Fruit fly (Drosophila melanogaster): Measurements from ENCODE around the gene Hpr1.
A peak's percentile ranks its signal among the peaks of the same experiment; 100 is the strongest.

Hpr1 gene

dm6 chr3R:5831339-5831738 is 10.1 kb upstream of the Hpr1 start, which contains the start of gene CG1208:
CG1208 (plus strand) TSS chr3R:5831639.
- TF ChIP-seq CG17801 (GFP tag; optimal IDR thresholded peaks at IDR 0.05; ENCODE audit: partially characterized antibody), result no peak

- no peak for TF ChIP-seq CG17801 (GFP tag; optimal IDR thresholded peaks at IDR 0.05; ENCODE audit: partially characterized antibody)
These were observed 8.5 kb upstream of the Hpr1 start, which contains the start of gene glob3 for dm6 chr3R:5829762-5830161. glob3 (plus strand) TSS chr3R:5830062.

- TF ChIP-seq CG17801 (GFP tag; optimal IDR thresholded peaks at IDR 0.05; ENCODE audit: partially characterized antibody), result peak; percentile 71
These were observed 3.2 kb upstream of the Hpr1 start, which contains the start of the genes Sec20 and dgrn for dm6 chr3R:5824456-5824855. Sec20 (minus strand) TSS chr3R:5824532. dgrn (plus strand) TSS chr3R:5824615.

- no peak for TF ChIP-seq CG17801 (GFP tag; optimal IDR thresholded peaks at IDR 0.05; ENCODE audit: partially characterized antibody)
These were observed 510 bp upstream of the Hpr1 start, which contains the start of gene CG46303 for dm6 chr3R:5821750-5822149. CG46303 (plus strand) TSS chr3R:5821972.

DNA sequence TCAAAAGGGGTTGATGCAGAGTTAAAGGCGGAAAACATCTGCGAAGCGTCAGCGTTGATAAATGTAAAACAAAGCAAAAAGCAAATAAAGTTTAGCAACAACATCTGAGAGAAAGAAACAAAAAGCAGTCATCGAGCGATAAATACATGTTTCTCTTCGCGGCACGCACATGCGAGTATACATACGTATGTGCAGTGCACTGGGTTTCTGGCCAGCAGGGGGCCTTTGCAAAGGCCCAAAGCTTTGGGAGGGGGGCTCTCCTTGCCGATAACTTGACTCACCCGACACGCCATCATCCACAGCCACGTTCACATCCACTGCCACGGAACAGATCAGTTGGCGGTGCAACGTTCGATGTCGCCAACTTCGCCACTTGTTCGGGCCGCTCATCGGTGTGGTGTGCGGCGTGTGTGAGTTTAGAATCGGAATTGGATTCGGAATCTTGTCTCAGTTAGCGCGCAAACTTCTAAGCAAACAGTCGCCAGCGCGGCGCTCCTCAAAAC is 8.0 kb downstream of the Hpr1 start, which contains the start of gene CG42675:
TSS of gene CG42675 (plus strand) at position 453 of the 503 bp plus-strand sequence.
- TF ChIP-seq CG17801 (GFP tag; optimal IDR thresholded peaks at IDR 0.05; ENCODE audit: partially characterized antibody), result no peak

- no peak for TF ChIP-seq CG17801 (GFP tag; optimal IDR thresholded peaks at IDR 0.05; ENCODE audit: partially characterized antibody)
These were observed 19.4 kb downstream of the Hpr1 start, which contains the start of gene CG11000 for dm6 chr3R:5801703-5802436. CG11000 (plus strand) TSS chr3R:5802328.

- no peak for TF ChIP-seq CG17801 (GFP tag; optimal IDR thresholded peaks at IDR 0.05; ENCODE audit: partially characterized antibody)
These were observed 23.5 kb downstream of the Hpr1 start for dm6 chr3R:5797709-5798108.

dm6 chr3R:5794267-5795089 is 26.8 kb downstream of the Hpr1 start, which contains the start of the genes PSMG1 and CG10979:
PSMG1 (minus strand) TSS chr3R:5794317.
CG10979 (plus strand) TSS chr3R:5794705.
- TF ChIP-seq CG17801 (GFP tag; optimal IDR thresholded peaks at IDR 0.05; ENCODE audit: partially characterized antibody), result no peak

dm6 chr3R:5791497-5791896 is 29.7 kb downstream of the Hpr1 start, which contains the start of gene Hpf1:
Hpf1 (plus strand) TSS chr3R:5791879.
- TF ChIP-seq CG17801 (GFP tag; optimal IDR thresholded peaks at IDR 0.05; ENCODE audit: partially characterized antibody), result peak; percentile 99

DNA sequence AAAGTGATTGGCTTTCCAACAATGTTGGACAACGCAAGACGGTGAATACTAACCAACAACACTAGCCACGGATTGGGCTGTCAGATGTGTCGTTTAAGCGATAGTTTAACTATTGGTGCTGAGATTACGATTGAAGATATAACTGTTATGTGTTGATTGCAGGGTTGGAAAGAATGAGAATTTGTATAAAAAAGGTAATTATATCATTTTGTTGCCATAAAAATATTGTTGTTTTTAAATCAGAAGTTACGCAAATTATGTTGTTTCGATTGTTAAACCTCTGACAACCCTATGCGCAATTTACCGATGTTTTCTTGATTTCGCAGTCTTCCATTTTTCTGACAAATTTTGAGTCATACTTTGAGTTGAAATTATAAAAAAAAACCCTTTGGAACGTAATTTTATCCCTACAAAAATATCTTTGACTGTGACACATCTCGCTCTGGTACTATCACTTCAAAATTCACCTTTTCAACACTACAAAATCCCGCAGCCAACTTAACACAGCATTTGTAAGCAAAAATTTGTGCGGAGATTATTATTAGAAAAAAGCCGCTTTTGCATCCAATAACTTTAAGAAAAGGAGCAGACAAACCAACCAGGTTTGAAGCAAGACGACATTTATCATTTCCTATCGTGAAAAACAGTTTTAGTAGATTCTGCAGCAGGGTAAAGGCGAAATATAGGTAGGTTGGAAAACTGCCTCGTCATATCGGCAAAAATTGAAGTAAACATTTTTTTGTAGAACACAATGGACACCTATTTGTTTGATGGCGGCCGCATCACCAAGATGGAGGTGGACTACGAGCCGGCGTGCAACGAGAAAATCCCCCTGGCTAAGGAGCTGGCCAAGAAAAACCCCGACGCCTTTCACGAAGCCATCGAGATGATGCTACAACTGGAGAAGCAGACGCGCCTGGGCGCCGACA is 32.0 kb downstream of the Hpr1 start, which contains the start of the genes Hat1 and Rpn5:
TSS of gene Hat1 (minus strand) at position 360 of the 929 bp plus-strand sequence.
TSS of gene Rpn5 (plus strand) at position 469 of the 929 bp plus-strand sequence.
- TF ChIP-seq CG17801 (GFP tag; optimal IDR thresholded peaks at IDR 0.05; ENCODE audit: partially characterized antibody), result peak; percentile 78

DNA sequence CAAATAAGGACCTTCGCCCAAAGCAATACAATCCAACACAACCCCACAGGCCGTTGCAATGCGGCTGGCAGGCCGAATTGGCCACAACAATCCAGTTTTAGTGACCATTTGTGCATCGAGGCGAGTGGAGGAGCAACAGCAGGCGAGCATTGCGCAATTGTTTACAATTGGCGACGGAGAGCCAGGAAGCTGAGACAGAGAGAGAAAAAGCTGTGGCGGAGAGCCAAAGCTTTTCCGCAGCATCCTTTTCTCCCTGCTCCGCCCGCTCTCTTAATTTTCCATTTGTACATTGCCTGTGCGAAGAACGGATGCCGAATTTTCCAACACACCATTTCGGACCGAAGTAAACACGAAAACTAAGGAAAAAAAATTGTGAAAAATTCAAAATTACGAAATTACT is 39.8 kb downstream of the Hpr1 start, which contains the start of gene kat-60L1:
TSS of gene kat-60L1 (plus strand) at position 301 of the 400 bp plus-strand sequence.
- no peak for TF ChIP-seq CG17801 (GFP tag; optimal IDR thresholded peaks at IDR 0.05; ENCODE audit: partially characterized antibody)

DNA sequence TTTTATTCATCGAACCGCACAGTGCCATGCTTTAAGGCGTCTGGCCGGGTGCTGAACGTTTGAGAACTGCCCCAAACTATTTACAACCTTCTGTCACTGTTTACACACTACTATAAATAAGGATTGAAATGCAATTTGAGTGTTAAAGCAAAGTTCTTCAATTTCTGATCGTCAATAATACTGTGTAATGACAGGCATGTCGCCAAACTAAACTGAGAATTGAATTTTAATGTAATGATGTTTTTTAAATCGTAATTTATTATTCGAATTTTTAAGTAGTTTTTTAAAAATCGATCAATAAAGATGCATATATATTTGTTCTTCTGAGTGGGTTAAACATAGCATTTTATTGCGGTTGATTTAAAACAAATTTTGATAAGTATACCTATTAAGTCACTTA is 40.3 kb downstream of the Hpr1 start, which contains the start of gene CG2082:
TSS of gene CG2082 (minus strand) at position 101 of the 400 bp plus-strand sequence.
- no peak for TF ChIP-seq CG17801 (GFP tag; optimal IDR thresholded peaks at IDR 0.05; ENCODE audit: partially characterized antibody)

DNA sequence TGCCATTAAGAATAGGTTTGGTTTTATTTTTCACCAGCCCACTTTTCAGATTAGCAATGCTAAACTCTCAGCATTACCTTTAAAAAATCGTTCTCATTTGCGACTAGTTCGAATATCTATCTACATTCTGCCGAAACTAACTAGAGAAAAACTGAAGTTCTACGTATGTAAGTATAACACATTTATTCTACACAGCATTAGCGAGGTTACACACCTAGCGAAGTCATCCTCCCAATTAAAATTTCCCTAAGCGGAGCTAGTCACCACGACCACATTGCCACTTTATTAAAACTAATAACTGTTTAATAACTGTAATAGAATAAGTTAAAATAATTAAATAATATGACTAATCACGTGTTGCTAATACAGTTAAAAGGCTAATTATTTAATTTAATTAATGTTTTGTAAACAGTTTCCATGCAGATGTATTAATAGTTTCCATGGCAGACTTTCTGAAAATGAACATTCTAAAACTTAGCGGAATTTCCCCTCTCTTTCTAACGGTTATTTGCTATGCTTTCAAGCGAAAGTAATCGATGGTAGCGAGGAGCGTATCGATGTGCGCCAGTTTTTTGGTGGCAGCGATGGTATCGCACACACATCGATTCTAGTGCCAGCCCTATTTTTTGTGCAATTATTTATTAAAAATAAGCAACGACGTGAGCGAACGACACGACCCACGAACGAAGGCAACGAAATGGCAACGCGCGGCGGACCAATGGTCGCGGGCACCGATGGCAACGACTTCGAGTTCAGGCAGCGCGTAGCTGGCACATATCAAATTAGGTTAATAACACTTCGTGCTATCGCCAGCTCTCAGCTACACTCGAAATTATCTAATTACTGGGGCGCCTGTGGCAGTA is 42.3 kb downstream of the Hpr1 start, which contains the start of gene jagn:
TSS of gene jagn (plus strand) at position 585 of the 863 bp plus-strand sequence.
- peak; percentile 50 for TF ChIP-seq CG17801 (GFP tag; optimal IDR thresholded peaks at IDR 0.05; ENCODE audit: partially characterized antibody)
